Worm (Caenorhabditis elegans) whole organism, L4 larva: ENCODE results near the gene EGAP2.1.

Source experiments
- F49E8.2 ChIP-seq: sonication (generic microtip); optimal IDR thresholded peaks from 2 replicates; lab custom pipeline; 2016; ENCODE audit warnings: missing compliant biosample characterization, mild to moderate bottlenecking, missing genetic modification characterization, borderline replicate concordance
- T20F7.1 ChIP-seq: fragments of 200-800 bp; sonication (Bioruptor generic); optimal IDR thresholded peaks from 2 replicates; lab custom pipeline; 2018; ENCODE audit warnings: mild to moderate bottlenecking, missing genetic modification characterization, missing compliant biosample characterization
- Y75B8A.6 ChIP-seq: fragments of 200-800 bp; sonication (Bioruptor generic); IDR thresholded peaks from 2 replicates; pipeline ENCODE4 v1.3.6; 2022; ENCODE audit warnings: missing genetic modification reagents, missing genetic modification characterization, missing compliant biosample characterization
- aly-2 ChIP-seq: sonication (generic microtip); optimal IDR thresholded peaks from 2 replicates; lab custom pipeline; 2018; ENCODE audit warnings: missing biosample characterization, missing genetic modification characterization
- ama-1 ChIP-seq: fragments of 150-350 bp; optimal IDR thresholded peaks from 2 replicates; lab custom pipeline; 2014; ENCODE audit warnings: inconsistent platforms, mixed read lengths
- daf-19 ChIP-seq: fragments of 200-800 bp; sonication (Bioruptor generic); conservative IDR thresholded peaks from 2 replicates; pipeline ENCODE4 v1.3.6; 2022; ENCODE audit warnings: missing genetic modification characterization, missing compliant biosample characterization
- dmd-6 ChIP-seq: fragments of 200-800 bp; sonication (Bioruptor generic); IDR thresholded peaks from 2 replicates; pipeline ENCODE4 v1.3.6; 2022; ENCODE audit warnings: missing genetic modification reagents, missing genetic modification characterization, missing compliant biosample characterization
- dpl-1 ChIP-seq: fragments of 150-350 bp; optimal IDR thresholded peaks from 2 replicates; lab custom pipeline; 2014; ENCODE audit warnings: missing biosample characterization, missing genetic modification reagents, missing genetic modification characterization
- egl-27 ChIP-seq: sonication (generic microtip); optimal IDR thresholded peaks from 3 replicates; lab custom pipeline; 2017; ENCODE audit warnings: missing biosample characterization, missing genetic modification reagents, missing genetic modification characterization
- lin-39 ChIP-seq: fragments of 150-350 bp; optimal IDR thresholded peaks from 2 replicates; lab custom pipeline; 2014; ENCODE audit warnings: missing biosample characterization, missing genetic modification reagents, missing genetic modification characterization
- madf-5 ChIP-seq, 2 experiments: fragments of 200-800 bp; sonication (Bioruptor generic); IDR thresholded peaks; 2 replicates each; pipeline ENCODE4 v1.3.6; 2022; ENCODE audit warnings: missing compliant biosample characterization in 2 of 2, missing genetic modification characterization in 2 of 2
- mep-1 ChIP-seq: fragments of 150-350 bp; sonication (generic microtip); optimal IDR thresholded peaks from 3 replicates; lab custom pipeline; 2014; ENCODE audit warnings: missing biosample characterization, missing genetic modification characterization
- nhr-11 ChIP-seq: fragments of 150-350 bp; optimal IDR thresholded peaks from 2 replicates; lab custom pipeline; 2014; ENCODE audit warnings: missing biosample characterization, missing genetic modification characterization
- unc-130 ChIP-seq: sonication (generic microtip); optimal IDR thresholded peaks from 2 replicates; lab custom pipeline; 2016; ENCODE audit warnings: missing genetic modification reagents, missing genetic modification characterization, missing compliant biosample characterization

ce11 chrII:5231111-5231510, at the start of gene EGAP2.1:
- TF ChIP-seq mep-1 (tag; lab: Kevin White, UChicago) (no peak), egl-27 (no peak), madf-5 (GFP tag; IDR thresholded peaks at IDR 0.05; lab: Robert Waterston, UW) (no peak), T20F7.1 (no peak), ama-1 (lab: Kevin White, UChicago) (no peak), unc-130 (no peak), daf-19 (no peak), dpl-1 (GFP tag; lab: Kevin White, UChicago) (no peak), F49E8.2 (tag; lab: Kevin White, UChicago) (no peak), aly-2 (tag; lab: Kevin White, UChicago) (no peak), nhr-11 (tag; lab: Kevin White, UChicago) (no peak), lin-39 (tag; lab: Kevin White, UChicago) (no peak), dmd-6 (GFP tag; lab: Robert Waterston, UW) (no peak), Y75B8A.6 (GFP tag; lab: Robert Waterston, UW) (no peak)
